Fruit fly (Drosophila melanogaster): ENCODE measurements around the gene TkR99D.

dm6 chr3R:30014480-30014879 is 45.2 kb upstream of the TkR99D start:
- TF ChIP-seq fru (optimal IDR thresholded peaks at IDR 0.05): no peak
- no peak for TF ChIP-seq Hr3 (GFP tag; optimal IDR thresholded peaks at IDR 0.05)
- no peak for TF ChIP-seq CG4707 (GFP tag; optimal IDR thresholded peaks at IDR 0.05)
- TF ChIP-seq ato (GFP tag; IDR thresholded peaks at IDR 0.05; ENCODE audit: partially characterized antibody): no peak
- no peak for TF ChIP-seq CG16779 (GFP tag; IDR thresholded peaks at IDR 0.05)
- no peak for TF ChIP-seq CG17359 (tag; optimal IDR thresholded peaks at IDR 0.05)
- TF ChIP-seq danr (GFP tag; IDR thresholded peaks at IDR 0.05): no peak
- no peak for TF ChIP-seq CG17328 (GFP tag; IDR thresholded peaks at IDR 0.05)
- TF ChIP-seq Nf-YA (GFP tag; IDR thresholded peaks at IDR 0.05): no peak
- no peak for TF ChIP-seq CG12942 (GFP tag; optimal IDR thresholded peaks at IDR 0.05)
- TF ChIP-seq CG8290 (GFP tag; optimal IDR thresholded peaks at IDR 0.05): no peak
- no peak for TF ChIP-seq CG8290 (tag; optimal IDR thresholded peaks at IDR 0.05)
- no peak for TF ChIP-seq CG5245 (GFP tag; optimal IDR thresholded peaks at IDR 0.05)
- no peak for TF ChIP-seq CG6689 (GFP tag; IDR thresholded peaks at IDR 0.05)
